Worm (Caenorhabditis elegans) whole organism, L3 larva: ENCODE measurements around the gene chst-1.

ENCODE experiments used
- ceh-16 ChIP-seq: sonication (generic microtip); optimal IDR thresholded peaks from 2 replicates; lab custom pipeline; 2017; ENCODE audit warnings: missing biosample characterization, missing genetic modification characterization
- elt-1 ChIP-seq: fragments of 150-350 bp; optimal IDR thresholded peaks from 2 replicates; lab custom pipeline; 2014; ENCODE audit warnings: missing biosample characterization, missing genetic modification characterization
- elt-2 ChIP-seq: sonication (generic microtip); optimal IDR thresholded peaks from 2 replicates; lab custom pipeline; 2016; ENCODE audit warnings: missing genetic modification reagents, mild to moderate bottlenecking, missing genetic modification characterization, missing compliant biosample characterization
- nfya-1 ChIP-seq: sonication (generic microtip); optimal IDR thresholded peaks from 2 replicates; lab custom pipeline; 2017; ENCODE audit warnings: missing genetic modification characterization, mild to moderate bottlenecking, missing compliant biosample characterization, antibody characterized with exemption, moderate library complexity; ENCODE audit not compliant: insufficient read depth
- nhr-12 ChIP-seq: fragments of 150-350 bp; optimal IDR thresholded peaks from 2 replicates; lab custom pipeline; 2014; ENCODE audit warnings: missing biosample characterization, missing genetic modification characterization
- nhr-23 ChIP-seq: fragments of 150-350 bp; optimal IDR thresholded peaks from 2 replicates; lab custom pipeline; 2014; ENCODE audit warnings: missing biosample characterization, missing genetic modification reagents, missing genetic modification characterization
- nhr-25 ChIP-seq: sonication (generic microtip); optimal IDR thresholded peaks from 2 replicates; lab custom pipeline; 2017; ENCODE audit warnings: missing biosample characterization, missing genetic modification characterization
- nhr-76 ChIP-seq: fragments of 150-350 bp; sonication (generic microtip); optimal IDR thresholded peaks from 5 replicates; lab custom pipeline; 2014; ENCODE audit warnings: missing biosample characterization, missing genetic modification characterization
- pqm-1 ChIP-seq: fragments of 150-350 bp; optimal IDR thresholded peaks from 2 replicates; lab custom pipeline; 2017; ENCODE audit warnings: missing biosample characterization, missing genetic modification characterization, inconsistent platforms

ce11 chrII:8086803-8087202 is 20.0 kb downstream of the chst-1 start, which contains the start of gene K02C4.3:
- TF ChIP-seq nhr-23 (peak; percentile 80), pqm-1 (tag; lab: Kevin White, UChicago) (peak; percentile 36), nhr-76 (tag; lab: Kevin White, UChicago) (no peak), nhr-25 (tag; lab: Kevin White, UChicago) (peak; percentile 56), ceh-16 (tag; lab: Kevin White, UChicago) (no peak), nhr-12 (tag; lab: Kevin White, UChicago) (no peak), nfya-1 (tag; lab: Kevin White, UChicago) (peak; percentile 74), elt-2 (tag; lab: Kevin White, UChicago) (peak; percentile 43), elt-1 (tag; lab: Kevin White, UChicago) (no peak)
